Fruit fly (Drosophila melanogaster): ENCODE measurements around the gene CG32365.

CG32365 gene

dm6 chr3L:7903489-7904150 is 34.8 kb downstream of the CG32365 start (continued):
- peak; percentile 89 for TF ChIP-seq lab (GFP tag; optimal IDR thresholded peaks at IDR 0.05)
- TF ChIP-seq CG6272 (GFP tag; IDR thresholded peaks at IDR 0.05) = peak; percentile 66
- TF ChIP-seq CG7556 (GFP tag; optimal IDR thresholded peaks at IDR 0.05) = peak; percentile 82
- TF ChIP-seq NfI (GFP tag; optimal IDR thresholded peaks at IDR 0.05) = peak; percentile 76
- peak; percentile 88 for TF ChIP-seq CG32772 (GFP tag; IDR thresholded peaks at IDR 0.05)
- peak; percentile 56; the same call in 2 of the 4 replicates for TF ChIP-seq Gug (GFP tag; IDR thresholded peaks at IDR 0.05)
- TF ChIP-seq CG32532 (GFP tag; IDR thresholded peaks at IDR 0.05) = peak; percentile 86
- TF ChIP-seq CG16813 (GFP tag; IDR thresholded peaks at IDR 0.05; ENCODE audit: partially characterized antibody) = no peak
- TF ChIP-seq pan (optimal IDR thresholded peaks at IDR 0.05) = no peak
- peak in 1 of 2 experiments; percentile 76 for TF ChIP-seq pan (GFP tag; optimal IDR thresholded peaks at IDR 0.05 in 1 of 2, IDR thresholded peaks at IDR 0.05 in 1 of 2)
- peak; percentile 49 for TF ChIP-seq disco-r (GFP tag; optimal IDR thresholded peaks at IDR 0.05)
- TF ChIP-seq tna (GFP tag; IDR thresholded peaks at IDR 0.05; ENCODE audit: partially characterized antibody) = no peak
- TF ChIP-seq Aef1 (GFP tag; IDR thresholded peaks at IDR 0.05) = peak; percentile 70
- peak; percentile 72 for TF ChIP-seq sens-2 (GFP tag; IDR thresholded peaks at IDR 0.05)
- peak; percentile 39 for TF ChIP-seq CG15073 (GFP tag; optimal IDR thresholded peaks at IDR 0.05)
- TF ChIP-seq CG17328 (GFP tag; IDR thresholded peaks at IDR 0.05) = peak; percentile 87
- TF ChIP-seq ab (GFP tag; optimal IDR thresholded peaks at IDR 0.05) = no peak
- TF ChIP-seq CG11456 (GFP tag; IDR thresholded peaks at IDR 0.05) = peak; percentile 79
- TF ChIP-seq CG3065 (GFP tag; optimal IDR thresholded peaks at IDR 0.05) = peak; percentile 81
- peak; percentile 44 for TF ChIP-seq ems (GFP tag; optimal IDR thresholded peaks at IDR 0.05)
- peak; percentile 67 for TF ChIP-seq CG5245 (GFP tag; optimal IDR thresholded peaks at IDR 0.05)
- peak; percentile 7; the same call in 1 of the 2 replicates for TF ChIP-seq cas (GFP tag; IDR thresholded peaks at IDR 0.05)
- peak; percentile 37 for TF ChIP-seq exex (tag; optimal IDR thresholded peaks at IDR 0.05)
- TF ChIP-seq Lhr (GFP tag; optimal IDR thresholded peaks at IDR 0.05) = peak; percentile 77
- peak; percentile 94 for TF ChIP-seq nmo (GFP tag; optimal IDR thresholded peaks at IDR 0.05)
- TF ChIP-seq CG9727 (GFP tag; optimal IDR thresholded peaks at IDR 0.05) = peak; percentile 90
- peak; percentile 45; the same call in 1 of the 2 replicates for TF ChIP-seq CG7372 (GFP tag; IDR thresholded peaks at IDR 0.05)
- TF ChIP-seq Ptx1 (GFP tag; IDR thresholded peaks at IDR 0.05) = peak; percentile 82
- no peak for TF ChIP-seq HLHmδ (GFP tag; optimal IDR thresholded peaks at IDR 0.05)
- TF ChIP-seq ssp (GFP tag; IDR thresholded peaks at IDR 0.05) = peak; percentile 65
- peak in 1 of 3 experiments; percentile 89 for TF ChIP-seq lola (GFP tag; optimal IDR thresholded peaks at IDR 0.05)
- TF ChIP-seq lbe (GFP tag; optimal IDR thresholded peaks at IDR 0.05) = no peak
- no peak for TF ChIP-seq bbx (GFP tag; IDR thresholded peaks at IDR 0.05; ENCODE audit: partially characterized antibody)
- TF ChIP-seq CG17802 (tag; optimal IDR thresholded peaks at IDR 0.05) = peak; percentile 69
- TF ChIP-seq CG10462 (GFP tag; optimal IDR thresholded peaks at IDR 0.05) = peak; percentile 69
- peak; percentile 64 for TF ChIP-seq psq (GFP tag; optimal IDR thresholded peaks at IDR 0.05)
- TF ChIP-seq CG31388 (GFP tag; optimal IDR thresholded peaks at IDR 0.05) = peak; percentile 65
- TF ChIP-seq CG18262 (tag; optimal IDR thresholded peaks at IDR 0.05) = peak; percentile 93
- peak; percentile 85 for TF ChIP-seq CG15269 (tag; optimal IDR thresholded peaks at IDR 0.05)
- TF ChIP-seq tgo (GFP tag; IDR thresholded peaks at IDR 0.05) = peak; percentile 85
- TF ChIP-seq CG7357 (GFP tag; IDR thresholded peaks at IDR 0.05) = peak; percentile 72; the same call in 2 of the 3 replicates
- TF ChIP-seq CG17385 (GFP tag; optimal IDR thresholded peaks at IDR 0.05) = peak; percentile 82
- peak; percentile 57 for TF ChIP-seq CG6683 (GFP tag; optimal IDR thresholded peaks at IDR 0.05)
- TF ChIP-seq CG18476 (GFP tag; optimal IDR thresholded peaks at IDR 0.05) = peak; percentile 80
- TF ChIP-seq MBD-R2 (GFP tag; IDR thresholded peaks at IDR 0.05) = peak; percentile 54; the same call in 1 of the 2 replicates
- 0 out of 3 replicates have a peak, but pooled peaks have one; percentile 6 for TF ChIP-seq Opbp (GFP tag; IDR thresholded peaks at IDR 0.05; ENCODE audit: partially characterized antibody)
- TF ChIP-seq Fer1 (GFP tag; optimal IDR thresholded peaks at IDR 0.05) = peak; percentile 75
- TF ChIP-seq salm (tag; optimal IDR thresholded peaks at IDR 0.05) = peak; percentile 67
- TF ChIP-seq Hsf (GFP tag; optimal IDR thresholded peaks at IDR 0.05) = peak; percentile 81

Data from whole organism, embryonic.